Worm (Caenorhabditis elegans) whole organism, L1 larva: ENCODE measurements around the gene clec-75.

Experiments
- dpl-1 ChIP-seq, 3 experiments: fragments of 150-350 bp in 2 of 3; sonication (generic microtip) in 1 of 3; optimal IDR thresholded peaks; 2 replicates each; lab custom pipeline; 2014 to 2017; ENCODE audit warnings: missing biosample characterization in 3 of 3, missing genetic modification characterization in 3 of 3, missing genetic modification reagents in 3 of 3
- lin-35 ChIP-seq, 2 experiments: fragments of 150-350 bp; optimal IDR thresholded peaks; 2 replicates each; lab custom pipeline; 2014; ENCODE audit warnings: missing biosample characterization in 2 of 2, missing genetic modification characterization in 2 of 2, missing genetic modification reagents in 2 of 2
- nhr-76 ChIP-seq: sonication (generic microtip); optimal IDR thresholded peaks from 2 replicates; lab custom pipeline; 2017; ENCODE audit warnings: missing biosample characterization, missing genetic modification characterization
- skn-1 ChIP-seq: fragments of 150-350 bp; optimal IDR thresholded peaks from 2 replicates; lab custom pipeline; 2014; ENCODE audit warnings: missing biosample characterization, missing genetic modification characterization

- TF ChIP-seq skn-1 (tag; lab: Kevin White, UChicago) (no peak), nhr-76 (no peak), dpl-1 (GFP tag; optimal IDR thresholded peaks at IDR 0.05; lab: Kevin White, UChicago) (no peak), lin-35 (GFP tag; optimal IDR thresholded peaks at IDR 0.05; lab: Kevin White, UChicago) (no peak)
These were observed 17.5 kb downstream of the clec-75 start, which contains the start of gene srh-220 for ce11 chrIV:3977965-3978523.
